Fruit fly (Drosophila melanogaster): Measurements from ENCODE around the gene CG8142.

- TF ChIP-seq psq (optimal IDR thresholded peaks at IDR 0.05) (no peak), ttk (optimal IDR thresholded peaks at IDR 0.05) (no peak)
Measured at dm6 chrX:17886107-17886448, 41.6 kb upstream of the CG8142 start.
